Fruit fly (Drosophila melanogaster) whole organism, adult: Measurements from ENCODE around the gene CG5906.

Experiments used
- CG33017 ChIP-seq: fragments of 200-800 bp; sonication (Bioruptor generic); optimal IDR thresholded peaks from 2 replicates; lab custom pipeline; 2018; ENCODE audit warnings: missing biosample characterization, mild to moderate bottlenecking, missing genetic modification characterization, moderate library complexity
- CG5204 ChIP-seq: fragments of 200-800 bp; sonication (Bioruptor generic); optimal IDR thresholded peaks from 2 replicates; lab custom pipeline; 2016; ENCODE audit warnings: missing biosample characterization, missing genetic modification characterization
- CG7045 ChIP-seq: fragments of 200-800 bp; sonication (Bioruptor generic); optimal IDR thresholded peaks from 2 replicates; lab custom pipeline; 2017; ENCODE audit warnings: missing biosample characterization, mild to moderate bottlenecking, missing genetic modification characterization
- CG7101 ChIP-seq: fragments of 200-800 bp; sonication (Bioruptor generic); optimal IDR thresholded peaks from 2 replicates; lab custom pipeline; 2018; ENCODE audit warnings: missing biosample characterization, mild to moderate bottlenecking, missing genetic modification characterization, moderate library complexity
- Clk ChIP-seq: fragments of 200-800 bp; sonication (Bioruptor generic); optimal IDR thresholded peaks from 2 replicates; lab custom pipeline; 2017; ENCODE audit warnings: missing biosample characterization, missing genetic modification characterization
- Hr96 ChIP-seq: fragments of 200-800 bp; sonication (Bioruptor generic); optimal IDR thresholded peaks from 2 replicates; lab custom pipeline; 2016; ENCODE audit warnings: missing biosample characterization, missing genetic modification characterization
- Mnt ChIP-seq: fragments of 200-800 bp; sonication (Bioruptor generic); optimal IDR thresholded peaks from 2 replicates; lab custom pipeline; 2016; ENCODE audit warnings: missing biosample characterization, mild to moderate bottlenecking, missing genetic modification characterization
- bab1 ChIP-seq: fragments of 200-800 bp; sonication (Bioruptor generic); optimal IDR thresholded peaks from 3 replicates; lab custom pipeline; 2019; ENCODE audit warnings: missing biosample characterization, mild to moderate bottlenecking, missing genetic modification characterization, moderate library complexity
- cic ChIP-seq: fragments of 200-800 bp; sonication (Bioruptor generic); optimal IDR thresholded peaks from 2 replicates; lab custom pipeline; 2017; ENCODE audit warnings: missing biosample characterization, mild to moderate bottlenecking, missing genetic modification characterization, moderate library complexity
- kay ChIP-seq: fragments of 200-800 bp; sonication (Bioruptor generic); peaks from one replicate; lab custom pipeline; 2016; ENCODE audit warnings: missing biosample characterization, missing genetic modification characterization, borderline replicate concordance
- ovo ChIP-seq: fragments of 200-800 bp; sonication (Bioruptor generic); optimal IDR thresholded peaks from 2 replicates; lab custom pipeline; 2016; ENCODE audit warnings: missing biosample characterization, missing genetic modification characterization
- toe ChIP-seq: fragments of 200-800 bp; sonication (Bioruptor generic); optimal IDR thresholded peaks from 2 replicates; lab custom pipeline; 2016; ENCODE audit warnings: missing biosample characterization, missing genetic modification characterization

dm6 chr3L:11831199-11831598 lies 39.9 kb downstream of the CG5906 start:
- no peak for TF ChIP-seq CG7101 (tag; lab: Kevin White, UChicago)
- no peak for TF ChIP-seq ovo (GFP tag; lab: Kevin White, UChicago)
- TF ChIP-seq CG5204 (GFP tag; lab: Kevin White, UChicago): no peak
- TF ChIP-seq CG33017 (tag; lab: Kevin White, UChicago): no peak
- TF ChIP-seq Hr96 (GFP tag; lab: Kevin White, UChicago): no peak
- no peak for TF ChIP-seq Mnt (GFP tag; lab: Kevin White, UChicago)
- TF ChIP-seq kay (GFP tag; lab: Kevin White, UChicago): no peak
- TF ChIP-seq Clk (GFP tag; lab: Kevin White, UChicago): no peak
- TF ChIP-seq bab1 (GFP tag; lab: Kevin White, UChicago): no peak
- TF ChIP-seq CG7045 (GFP tag; lab: Kevin White, UChicago): no peak
- no peak for TF ChIP-seq cic (GFP tag; lab: Kevin White, UChicago)
- no peak for TF ChIP-seq toe (GFP tag; lab: Kevin White, UChicago)
